Worm (Caenorhabditis elegans): ENCODE data around the gene lim-6.
A peak's percentile ranks its signal among the peaks of the same experiment; 100 is the strongest.

Gene lim-6

ce11 chrX:1072152-1072551 is at the start of gene lim-6:
Gene lim-6 (plus strand): TSS chrX:1072452.
- TF ChIP-seq hmbx-1 (tag; optimal IDR thresholded peaks at IDR 0.05): no peak
- no peak for TF ChIP-seq ets-7 (tag; optimal IDR thresholded peaks at IDR 0.05)
- TF ChIP-seq ceh-13 (GFP tag; optimal IDR thresholded peaks at IDR 0.05): no peak
- TF ChIP-seq F13C5.2 (tag; optimal IDR thresholded peaks at IDR 0.05): no peak
- TF ChIP-seq pes-1 (GFP tag; IDR thresholded peaks at IDR 0.05): no peak
- no peak for TF ChIP-seq hmg-4 (GFP tag; optimal IDR thresholded peaks at IDR 0.05)
- no peak for TF ChIP-seq tbx-11 (GFP tag; IDR thresholded peaks at IDR 0.05)
- TF ChIP-seq B0310.2 (tag; optimal IDR thresholded peaks at IDR 0.05): no peak
- no peak for TF ChIP-seq sea-1 (GFP tag; conservative IDR thresholded peaks at IDR 0.05)
- TF ChIP-seq ceh-36 (tag; optimal IDR thresholded peaks at IDR 0.05): no peak
- TF ChIP-seq ama-1 (optimal IDR thresholded peaks at IDR 0.05): no peak
- no peak for TF ChIP-seq scrt-1 (GFP tag; IDR thresholded peaks at IDR 0.05)
- TF ChIP-seq hnd-1 (tag; optimal IDR thresholded peaks at IDR 0.05): no peak
- no peak for TF ChIP-seq flt-1 (GFP tag; IDR thresholded peaks at IDR 0.05)
- TF ChIP-seq tbx-37 (GFP tag; conservative IDR thresholded peaks at IDR 0.05): no peak
- TF ChIP-seq aly-1 (tag; optimal IDR thresholded peaks at IDR 0.05): no peak

DNA sequence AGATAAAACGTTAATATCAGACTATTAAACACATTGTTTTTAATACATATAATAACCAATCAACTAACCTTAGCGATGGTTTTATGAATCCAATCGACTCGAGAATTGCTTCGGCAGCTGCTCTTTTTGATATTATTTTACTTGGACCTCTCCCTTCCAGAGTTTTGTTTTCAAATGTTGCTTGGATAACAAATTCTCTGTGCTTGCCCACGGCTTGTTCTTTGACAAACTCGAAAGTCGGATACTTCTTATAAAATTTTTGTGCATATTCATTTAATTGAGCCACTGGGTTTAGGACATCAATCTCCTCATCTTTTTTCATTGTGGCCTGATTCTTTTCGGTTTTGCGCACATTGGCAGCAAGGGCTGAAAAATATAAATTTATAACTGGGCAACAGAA is 47.2 kb upstream of the lim-6 start, which contains the start of gene F55A4.3:
Gene F55A4.3, minus strand, starts transcription at position 101 of the 400 bp plus-strand sequence.
- TF ChIP-seq F13C5.2 (tag; optimal IDR thresholded peaks at IDR 0.05) (no peak), hnd-1 (tag; optimal IDR thresholded peaks at IDR 0.05) (no peak), ama-1 (optimal IDR thresholded peaks at IDR 0.05) (no peak), B0310.2 (tag; optimal IDR thresholded peaks at IDR 0.05) (no peak), hmg-4 (GFP tag; optimal IDR thresholded peaks at IDR 0.05) (no peak), tbx-37 (GFP tag; conservative IDR thresholded peaks at IDR 0.05) (no peak), scrt-1 (GFP tag; IDR thresholded peaks at IDR 0.05) (no peak), flt-1 (GFP tag; IDR thresholded peaks at IDR 0.05) (no peak), ets-7 (tag; optimal IDR thresholded peaks at IDR 0.05) (no peak), hmbx-1 (tag; optimal IDR thresholded peaks at IDR 0.05) (no peak)

ce11 chrX:1026722-1027121 is 45.5 kb upstream of the lim-6 start:
- no peak for TF ChIP-seq hmg-4 (GFP tag; optimal IDR thresholded peaks at IDR 0.05)
- TF ChIP-seq ceh-13 (GFP tag; optimal IDR thresholded peaks at IDR 0.05): no peak
- no peak for TF ChIP-seq scrt-1 (GFP tag; IDR thresholded peaks at IDR 0.05)
- TF ChIP-seq tbx-37 (GFP tag; conservative IDR thresholded peaks at IDR 0.05): no peak
- no peak for TF ChIP-seq pes-1 (GFP tag; IDR thresholded peaks at IDR 0.05)
- no peak for TF ChIP-seq hmbx-1 (tag; optimal IDR thresholded peaks at IDR 0.05)
- no peak for TF ChIP-seq F13C5.2 (tag; optimal IDR thresholded peaks at IDR 0.05)
- no peak for TF ChIP-seq ceh-36 (tag; optimal IDR thresholded peaks at IDR 0.05)
- no peak for TF ChIP-seq ama-1 (optimal IDR thresholded peaks at IDR 0.05)
- TF ChIP-seq sea-1 (GFP tag; conservative IDR thresholded peaks at IDR 0.05): no peak
- no peak for TF ChIP-seq ets-7 (tag; optimal IDR thresholded peaks at IDR 0.05)
- no peak for TF ChIP-seq tbx-11 (GFP tag; IDR thresholded peaks at IDR 0.05)
- no peak for TF ChIP-seq tra-4 (tag; optimal IDR thresholded peaks at IDR 0.05)
- TF ChIP-seq aly-1 (tag; optimal IDR thresholded peaks at IDR 0.05): no peak
- TF ChIP-seq hnd-1 (tag; optimal IDR thresholded peaks at IDR 0.05): no peak
- TF ChIP-seq B0310.2 (tag; optimal IDR thresholded peaks at IDR 0.05): no peak
- TF ChIP-seq flt-1 (GFP tag; IDR thresholded peaks at IDR 0.05): no peak

DNA sequence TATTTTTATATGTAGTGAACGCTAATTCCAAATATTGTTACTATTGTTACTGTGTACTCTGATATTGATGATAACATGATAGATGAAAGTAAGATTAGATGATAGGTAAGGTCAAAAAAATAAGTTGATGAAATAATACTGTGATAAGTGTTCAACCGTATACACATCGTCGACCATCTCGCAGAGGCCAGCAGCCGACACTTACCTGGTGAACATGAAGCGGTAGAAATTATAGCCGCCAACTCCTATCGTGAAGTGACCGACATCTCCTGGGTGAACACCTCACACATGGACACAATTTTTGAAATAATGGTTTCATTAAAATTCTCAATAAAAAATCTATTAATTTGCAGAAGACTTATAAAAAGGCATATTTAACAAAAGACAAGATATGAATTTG is 44.9 kb upstream of the lim-6 start:
- TF ChIP-seq hmbx-1 (tag; optimal IDR thresholded peaks at IDR 0.05): no peak
- TF ChIP-seq ets-7 (tag; optimal IDR thresholded peaks at IDR 0.05): no peak
- TF ChIP-seq ama-1 (optimal IDR thresholded peaks at IDR 0.05): no peak
- no peak for TF ChIP-seq F13C5.2 (tag; optimal IDR thresholded peaks at IDR 0.05)
- TF ChIP-seq ceh-13 (GFP tag; optimal IDR thresholded peaks at IDR 0.05): no peak

DNA sequence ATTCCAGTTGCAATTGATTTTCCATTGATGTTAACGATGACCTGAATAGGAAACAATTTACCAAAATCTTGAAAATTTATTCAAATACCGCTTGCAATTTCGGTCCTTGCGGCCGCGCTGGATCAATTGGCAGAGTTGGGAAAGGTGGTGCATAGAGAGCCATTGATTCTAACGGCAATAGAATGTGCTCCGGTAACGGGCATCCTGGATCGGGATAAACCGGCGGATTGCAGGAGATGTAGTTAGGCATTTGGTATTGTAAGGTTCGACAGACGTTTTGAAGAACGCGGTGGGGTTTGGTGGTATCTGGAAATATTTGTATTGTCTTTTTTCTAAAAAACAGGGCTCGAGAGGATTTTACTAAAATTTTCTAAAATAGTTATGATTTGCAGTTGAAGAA is 41.4 kb upstream of the lim-6 start:
- no peak for TF ChIP-seq pes-1 (GFP tag; IDR thresholded peaks at IDR 0.05)
- no peak for TF ChIP-seq ets-7 (tag; optimal IDR thresholded peaks at IDR 0.05)
- no peak for TF ChIP-seq tbx-37 (GFP tag; conservative IDR thresholded peaks at IDR 0.05)
- no peak for TF ChIP-seq tbx-11 (GFP tag; IDR thresholded peaks at IDR 0.05)
- no peak for TF ChIP-seq tra-4 (tag; optimal IDR thresholded peaks at IDR 0.05)
- TF ChIP-seq scrt-1 (GFP tag; IDR thresholded peaks at IDR 0.05): no peak
- TF ChIP-seq hmg-4 (GFP tag; optimal IDR thresholded peaks at IDR 0.05): no peak
- TF ChIP-seq hmbx-1 (tag; optimal IDR thresholded peaks at IDR 0.05): no peak
- TF ChIP-seq hnd-1 (tag; optimal IDR thresholded peaks at IDR 0.05): no peak
- TF ChIP-seq ceh-13 (GFP tag; optimal IDR thresholded peaks at IDR 0.05): no peak
- TF ChIP-seq sea-1 (GFP tag; conservative IDR thresholded peaks at IDR 0.05): no peak
- no peak for TF ChIP-seq F13C5.2 (tag; optimal IDR thresholded peaks at IDR 0.05)
- TF ChIP-seq ama-1 (optimal IDR thresholded peaks at IDR 0.05): no peak
- TF ChIP-seq B0310.2 (tag; optimal IDR thresholded peaks at IDR 0.05): no peak
- TF ChIP-seq aly-1 (tag; optimal IDR thresholded peaks at IDR 0.05): no peak
- no peak for TF ChIP-seq ceh-36 (tag; optimal IDR thresholded peaks at IDR 0.05)
- no peak for TF ChIP-seq flt-1 (GFP tag; IDR thresholded peaks at IDR 0.05)

ce11 chrX:1035039-1035598 is 37.1 kb upstream of the lim-6 start, which contains the start of the genes stau-1 and sec-22:
Gene stau-1 (minus strand): TSS chrX:1035286.
Gene sec-22 (plus strand): TSS chrX:1035548.
- TF ChIP-seq hmg-4 (GFP tag; optimal IDR thresholded peaks at IDR 0.05) (peak; percentile 48), F13C5.2 (tag; optimal IDR thresholded peaks at IDR 0.05) (peak; percentile 53), tbx-11 (GFP tag; IDR thresholded peaks at IDR 0.05) (no peak)

DNA sequence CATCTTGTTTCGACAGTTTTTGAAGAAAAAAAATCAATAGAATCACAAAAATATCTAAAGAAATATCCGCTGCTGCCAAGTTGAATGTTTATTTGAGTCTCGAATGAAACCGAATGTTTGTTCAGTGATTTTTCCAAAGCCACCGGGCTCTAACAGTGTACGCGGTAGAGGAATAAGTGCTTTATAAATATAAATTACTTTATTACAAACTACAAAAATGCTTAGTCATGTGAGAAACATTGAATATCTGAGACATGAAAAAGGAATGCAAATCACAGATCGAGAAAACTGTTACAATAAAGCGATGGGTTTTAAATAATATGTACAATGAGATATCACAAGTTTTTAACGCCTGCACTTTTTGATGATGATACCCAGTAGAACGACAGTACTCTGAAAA is 33.9 kb upstream of the lim-6 start, which contains the start of gene F55A4.7:
Gene F55A4.7, minus strand, starts transcription at position 101 of the 400 bp plus-strand sequence.
- TF ChIP-seq hmg-4 (GFP tag; optimal IDR thresholded peaks at IDR 0.05) (no peak), ets-7 (tag; optimal IDR thresholded peaks at IDR 0.05) (no peak), ceh-36 (tag; optimal IDR thresholded peaks at IDR 0.05) (no peak), tbx-37 (GFP tag; conservative IDR thresholded peaks at IDR 0.05) (no peak), B0310.2 (tag; optimal IDR thresholded peaks at IDR 0.05) (no peak), pes-1 (GFP tag; IDR thresholded peaks at IDR 0.05) (no peak), tra-4 (tag; optimal IDR thresholded peaks at IDR 0.05) (no peak), hmbx-1 (tag; optimal IDR thresholded peaks at IDR 0.05) (no peak)

Measured in whole organism, early embryonic.